Fruit fly (Drosophila melanogaster) whole organism, embryonic: ENCODE data around the gene CG18577.

Experiments
- Atf-2 ChIP-seq: fragments of 200-800 bp; sonication (Bioruptor generic); optimal IDR thresholded peaks from 2 replicates; lab custom pipeline; 2016; ENCODE audit warnings: missing biosample characterization, missing genetic modification characterization
- CG12236 ChIP-seq: fragments of 200-800 bp; sonication (Bioruptor generic); optimal IDR thresholded peaks from 2 replicates; lab custom pipeline; 2016; ENCODE audit warnings: missing biosample characterization, missing genetic modification characterization
- CG12391 ChIP-seq: fragments of 200-800 bp; sonication (Bioruptor generic); optimal IDR thresholded peaks from 3 replicates; lab custom pipeline; 2018; ENCODE audit warnings: missing biosample characterization, mild to moderate bottlenecking, missing genetic modification characterization, moderate library complexity
- CG13624 ChIP-seq: fragments of 200-800 bp; sonication (Bioruptor generic); optimal IDR thresholded peaks from 2 replicates; lab custom pipeline; 2016; ENCODE audit warnings: missing biosample characterization, missing genetic modification characterization
- CG14014 ChIP-seq: fragments of 200-800 bp; sonication (Bioruptor generic); IDR thresholded peaks from 2 replicates; pipeline ENCODE4 v1.3.6; 2022; ENCODE audit warnings: missing biosample characterization, missing genetic modification characterization
- CG15514 ChIP-seq: fragments of 200-800 bp; sonication (Bioruptor generic); optimal IDR thresholded peaks from 3 replicates; lab custom pipeline; 2017; ENCODE audit warnings: missing biosample characterization, missing genetic modification characterization, mild to moderate bottlenecking, moderate library complexity, missing genetic modification reagents
- CG16813 ChIP-seq: fragments of 200-800 bp; sonication (Bioruptor generic); IDR thresholded peaks from 3 replicates; pipeline ENCODE4 v1.3.6; 2022; ENCODE audit warnings: missing biosample characterization, missing genetic modification characterization; ENCODE audit not compliant: partially characterized antibody
- CG16815 ChIP-seq: fragments of 200-800 bp; sonication (Bioruptor generic); optimal IDR thresholded peaks from 3 replicates; lab custom pipeline; 2017; ENCODE audit warnings: missing biosample characterization, mild to moderate bottlenecking, missing genetic modification characterization
- CG17186 ChIP-seq: fragments of 200-800 bp; sonication (Bioruptor generic); optimal IDR thresholded peaks from 3 replicates; lab custom pipeline; 2017; ENCODE audit warnings: missing biosample characterization, missing genetic modification reagents, missing genetic modification characterization
- CG17568 ChIP-seq: fragments of 200-800 bp; sonication (Bioruptor generic); optimal IDR thresholded peaks from 2 replicates; lab custom pipeline; 2018; ENCODE audit warnings: missing biosample characterization, mild to moderate bottlenecking, missing genetic modification characterization, moderate library complexity
- CG2116 ChIP-seq: fragments of 200-800 bp; sonication (Bioruptor generic); optimal IDR thresholded peaks from 3 replicates; lab custom pipeline; 2018; ENCODE audit warnings: missing biosample characterization, mild to moderate bottlenecking, missing genetic modification characterization
- CG3847 ChIP-seq: fragments of 200-800 bp; sonication (Bioruptor generic); IDR thresholded peaks from 2 replicates; pipeline ENCODE4 v1.3.6; 2022; ENCODE audit warnings: missing biosample characterization, missing genetic modification characterization
- CG42726 ChIP-seq: fragments of 200-800 bp; sonication (Bioruptor generic); IDR thresholded peaks from 2 replicates; pipeline ENCODE4 v1.3.6; 2022; ENCODE audit warnings: missing biosample characterization, missing genetic modification characterization; ENCODE audit not compliant: partially characterized antibody
- CG4617 ChIP-seq: fragments of 200-800 bp; sonication (Bioruptor generic); optimal IDR thresholded peaks from 3 replicates; lab custom pipeline; 2016; ENCODE audit warnings: missing biosample characterization, missing genetic modification characterization, borderline replicate concordance
- CG6765 ChIP-seq: fragments of 200-800 bp; sonication (Bioruptor generic); optimal IDR thresholded peaks from 3 replicates; lab custom pipeline; 2017; ENCODE audit warnings: missing biosample characterization, mild to moderate bottlenecking, missing genetic modification characterization
- CG9727 ChIP-seq: fragments of 200-800 bp; sonication (Bioruptor generic); optimal IDR thresholded peaks from 3 replicates; lab custom pipeline; 2017; ENCODE audit warnings: missing biosample characterization, mild to moderate bottlenecking, missing genetic modification characterization
- Camta ChIP-seq: fragments of 200-800 bp; sonication (Bioruptor generic); optimal IDR thresholded peaks from 2 replicates; lab custom pipeline; 2016; ENCODE audit warnings: missing biosample characterization, missing genetic modification characterization
- CrebB ChIP-seq: fragments of 200-800 bp; sonication (Bioruptor generic); optimal IDR thresholded peaks from 3 replicates; lab custom pipeline; 2018; ENCODE audit warnings: missing biosample characterization, mild to moderate bottlenecking, missing genetic modification characterization
- E2f1 ChIP-seq: fragments of 200-800 bp; sonication (Bioruptor generic); IDR thresholded peaks from 2 replicates; pipeline ENCODE4 v1.3.6; 2022; ENCODE audit warnings: missing biosample characterization, missing genetic modification characterization
- H2.0 ChIP-seq: fragments of 200-800 bp; sonication (Bioruptor generic); IDR thresholded peaks from 2 replicates; pipeline ENCODE4 v1.3.6; 2022; ENCODE audit warnings: missing biosample characterization, missing genetic modification characterization
- Lhr ChIP-seq: fragments of 200-800 bp; sonication (Bioruptor generic); optimal IDR thresholded peaks from 3 replicates; lab custom pipeline; 2017; ENCODE audit warnings: mild to moderate bottlenecking, missing biosample characterization, missing genetic modification reagents, missing genetic modification characterization
- Oaz ChIP-seq: fragments of 200-800 bp; sonication (Bioruptor generic); IDR thresholded peaks from 2 replicates; pipeline ENCODE4 v1.3.6; 2022; ENCODE audit warnings: missing biosample characterization, missing genetic modification characterization
- Ptx1 ChIP-seq: fragments of 200-800 bp; sonication (Bioruptor generic); IDR thresholded peaks from 2 replicates; pipeline ENCODE4 v1.3.6; 2022; ENCODE audit warnings: missing biosample characterization, missing genetic modification characterization
- TFAM ChIP-seq: fragments of 200-800 bp; sonication (Bioruptor generic); optimal IDR thresholded peaks from 2 replicates; lab custom pipeline; 2017; ENCODE audit warnings: missing biosample characterization, missing genetic modification characterization, inconsistent platforms
- Tbp ChIP-seq: fragments of >200 bp; optimal IDR thresholded peaks from 2 replicates; lab custom pipeline; 2018; ENCODE audit warnings: missing biosample characterization, missing genetic modification characterization
- ase ChIP-seq: fragments of 200-800 bp; sonication (Bioruptor generic); IDR thresholded peaks from 3 replicates; pipeline ENCODE4 v1.3.6; 2022; ENCODE audit warnings: missing biosample characterization, missing genetic modification characterization
- bcd ChIP-seq: fragments of 200-800 bp; sonication (Bioruptor generic); optimal IDR thresholded peaks from 2 replicates; lab custom pipeline; 2017; ENCODE audit warnings: missing biosample characterization, mild to moderate bottlenecking, missing genetic modification characterization
- br ChIP-seq: fragments of >200 bp; optimal IDR thresholded peaks from 2 replicates; lab custom pipeline; 2017
- cas ChIP-seq: fragments of 200-800 bp; sonication (Bioruptor generic); IDR thresholded peaks from 2 replicates; pipeline ENCODE4 v1.3.6; 2022; ENCODE audit warnings: missing biosample characterization, missing genetic modification characterization
- chif ChIP-seq, 2 experiments: fragments of 200-800 bp; sonication (Bioruptor generic); optimal IDR thresholded peaks; 3 replicates each; lab custom pipeline; 2016; ENCODE audit warnings: missing biosample characterization in 2 of 2, missing genetic modification characterization in 2 of 2
- crc ChIP-seq: fragments of 200-800 bp; sonication (Bioruptor generic); optimal IDR thresholded peaks from 2 replicates; lab custom pipeline; 2016; ENCODE audit warnings: missing biosample characterization, missing genetic modification characterization
- emc ChIP-seq: fragments of 200-800 bp; sonication (Bioruptor generic); optimal IDR thresholded peaks from 2 replicates; lab custom pipeline; 2016; ENCODE audit warnings: missing biosample characterization, missing genetic modification characterization
- gfzf ChIP-seq: fragments of 200-800 bp; sonication (Bioruptor generic); optimal IDR thresholded peaks from 2 replicates; lab custom pipeline; 2016; ENCODE audit warnings: missing biosample characterization, mild to moderate bottlenecking, missing genetic modification characterization, moderate library complexity
- gro ChIP-seq: fragments of 200-800 bp; sonication (Bioruptor generic); optimal IDR thresholded peaks from 2 replicates; lab custom pipeline; 2016; ENCODE audit warnings: missing biosample characterization, missing genetic modification characterization
- hbn ChIP-seq: fragments of 200-800 bp; sonication (Bioruptor generic); IDR thresholded peaks from 2 replicates; pipeline ENCODE4 v1.3.6; 2022; ENCODE audit warnings: missing biosample characterization, missing genetic modification characterization; ENCODE audit not compliant: partially characterized antibody
- her ChIP-seq: fragments of 200-800 bp; sonication (Bioruptor generic); optimal IDR thresholded peaks from 2 replicates; lab custom pipeline; 2016; ENCODE audit warnings: missing biosample characterization, missing genetic modification characterization
- jigr1 ChIP-seq: fragments of 200-800 bp; sonication (Bioruptor generic); IDR thresholded peaks from 3 replicates; pipeline ENCODE4 v1.3.6; 2022; ENCODE audit warnings: missing biosample characterization, missing genetic modification characterization
- klu ChIP-seq: fragments of 200-800 bp; sonication (Bioruptor generic); IDR thresholded peaks from 2 replicates; pipeline ENCODE4 v1.3.6; 2022; ENCODE audit warnings: missing biosample characterization, missing genetic modification characterization
- kni ChIP-seq: fragments of 200-800 bp; sonication (Bioruptor generic); optimal IDR thresholded peaks from 3 replicates; lab custom pipeline; 2017; ENCODE audit warnings: mild to moderate bottlenecking, missing biosample characterization, missing genetic modification reagents, missing genetic modification characterization
- lilli ChIP-seq: fragments of 200-800 bp; sonication (Bioruptor generic); optimal IDR thresholded peaks from 3 replicates; lab custom pipeline; 2016; ENCODE audit warnings: missing biosample characterization, missing genetic modification characterization
- nom ChIP-seq: fragments of 200-800 bp; sonication (Bioruptor generic); optimal IDR thresholded peaks from 2 replicates; lab custom pipeline; 2017; ENCODE audit warnings: missing biosample characterization, missing genetic modification characterization, mild to moderate bottlenecking, moderate library complexity, missing genetic modification reagents
- pb ChIP-seq: fragments of 200-800 bp; sonication (Bioruptor generic); optimal IDR thresholded peaks from 3 replicates; lab custom pipeline; 2016; ENCODE audit warnings: missing biosample characterization, missing genetic modification characterization
- ro ChIP-seq: fragments of 200-800 bp; sonication (Bioruptor generic); IDR thresholded peaks from 2 replicates; pipeline ENCODE4 v1.3.6; 2022; ENCODE audit warnings: missing biosample characterization, missing genetic modification characterization
- schlank ChIP-seq: fragments of 200-800 bp; sonication (Bioruptor generic); optimal IDR thresholded peaks from 2 replicates; lab custom pipeline; 2018; ENCODE audit warnings: missing biosample characterization, mild to moderate bottlenecking, missing genetic modification characterization
- sens ChIP-seq: fragments of 200-800 bp; sonication (Bioruptor generic); peaks from one replicate; lab custom pipeline; 2016; ENCODE audit warnings: missing biosample characterization, missing genetic modification characterization
- sob ChIP-seq: fragments of 200-800 bp; sonication (Bioruptor generic); IDR thresholded peaks from 2 replicates; pipeline ENCODE4 v1.3.6; 2022; ENCODE audit warnings: missing biosample characterization, missing genetic modification characterization
- twi ChIP-seq: fragments of 200-800 bp; optimal IDR thresholded peaks from 2 replicates; lab custom pipeline; 2019; ENCODE audit warnings: missing biosample characterization, mild to moderate bottlenecking, missing genetic modification characterization, moderate library complexity
- wek ChIP-seq: fragments of 200-800 bp; sonication (Bioruptor generic); optimal IDR thresholded peaks from 3 replicates; lab custom pipeline; 2018; ENCODE audit warnings: missing biosample characterization, mild to moderate bottlenecking, missing genetic modification characterization, moderate library complexity
- zf30C ChIP-seq: fragments of 200-800 bp; sonication (Bioruptor generic); optimal IDR thresholded peaks from 3 replicates; lab custom pipeline; 2018; ENCODE audit warnings: missing biosample characterization, mild to moderate bottlenecking, missing genetic modification characterization

The CG18577 gene

DNA sequence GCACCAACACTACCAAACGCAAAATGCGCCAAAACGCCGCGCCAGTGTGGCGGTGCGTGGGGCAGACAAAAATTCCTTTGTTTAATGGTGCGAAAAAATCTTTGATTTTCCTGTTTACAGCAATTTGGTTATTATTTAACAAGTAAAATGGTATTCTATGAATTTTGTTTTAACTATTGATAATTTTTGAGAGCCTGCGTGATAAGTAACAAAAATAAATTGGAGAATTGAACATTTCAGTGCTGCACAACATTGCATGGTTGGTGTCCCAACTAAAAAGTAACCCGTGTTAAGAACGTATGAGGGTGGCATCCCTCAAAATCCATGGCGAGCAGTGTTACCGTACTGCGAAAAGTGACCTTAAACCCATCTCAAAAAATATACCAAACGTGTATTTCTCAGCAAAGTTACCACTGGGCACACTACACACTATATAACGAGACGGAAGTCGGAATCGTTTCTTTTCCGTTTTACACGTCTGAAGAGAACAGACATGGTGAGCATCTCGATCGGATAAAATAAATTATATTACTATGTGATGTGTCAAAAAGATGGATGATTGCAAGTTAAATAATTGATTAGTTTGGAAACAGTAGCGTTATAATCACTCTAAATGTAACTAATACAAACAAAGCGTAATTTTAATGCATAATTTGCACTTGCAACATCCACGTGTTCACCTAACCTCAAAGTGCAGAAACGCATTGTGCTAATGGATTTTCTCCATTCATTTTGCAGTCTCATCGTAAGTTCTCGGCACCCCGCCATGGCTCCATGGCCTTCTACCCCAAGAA lies 25.7 kb downstream of the CG18577 start, which contains the start of the genes CG6693 and RpL3 (continued):
- TF ChIP-seq wek (GFP tag; lab: Kevin White, UChicago): peak; percentile 88
- TF ChIP-seq CrebB (tag; lab: Kevin White, UChicago): peak; percentile 89
- peak; percentile 50 for TF ChIP-seq CG4617 (GFP tag; lab: Kevin White, UChicago)
- TF ChIP-seq CG16815 (GFP tag; lab: Kevin White, UChicago): no peak
- no peak for TF ChIP-seq br (lab: Kevin White, UChicago)
- peak; percentile 100 for TF ChIP-seq gfzf (GFP tag; lab: Kevin White, UChicago)
- TF ChIP-seq Camta (GFP tag; lab: Kevin White, UChicago): peak; percentile 38
- TF ChIP-seq crc: no peak
- TF ChIP-seq CG17568: peak; percentile 89
- no peak for TF ChIP-seq ro (GFP tag; lab: Robert Waterston, UW)
- peak; percentile 72; the same call in 1 of the 2 replicates for TF ChIP-seq CG14014 (GFP tag; lab: Robert Waterston, UW)
- peak; percentile 26 for TF ChIP-seq chif (GFP tag; optimal IDR thresholded peaks at IDR 0.05; lab: Kevin White, UChicago)
- TF ChIP-seq sob (GFP tag; lab: Robert Waterston, UW): peak; percentile 85
- TF ChIP-seq jigr1: no peak
- peak; percentile 53 for TF ChIP-seq emc (GFP tag; lab: Kevin White, UChicago)
- peak; percentile 90 for TF ChIP-seq lilli (GFP tag; lab: Kevin White, UChicago)
- TF ChIP-seq H2.0 (GFP tag; lab: Robert Waterston, UW): peak; percentile 47
- peak; percentile 43; the same call in 1 of the 2 replicates for TF ChIP-seq Ptx1
- TF ChIP-seq pb (GFP tag; lab: Kevin White, UChicago): peak; percentile 52
- peak; percentile 97 for TF ChIP-seq Lhr
- TF ChIP-seq CG2116 (GFP tag; lab: Kevin White, UChicago): peak; percentile 70
- peak; percentile 25 for TF ChIP-seq Atf-2 (GFP tag; lab: Kevin White, UChicago)
- peak; percentile 77; the same call in 1 of the 2 replicates for TF ChIP-seq CG42726 (GFP tag; lab: Robert Waterston, UW)
- TF ChIP-seq nom (GFP tag; lab: Kevin White, UChicago): peak; percentile 92
- TF ChIP-seq sens (GFP tag; lab: Kevin White, UChicago): peak; percentile 97
- TF ChIP-seq cas: peak; percentile 55; the same call in 1 of the 2 replicates
- no peak for TF ChIP-seq klu (GFP tag; lab: Robert Waterston, UW)
- TF ChIP-seq gro: peak; percentile 87
- TF ChIP-seq CG6765 (GFP tag; lab: Kevin White, UChicago): peak; percentile 93
- TF ChIP-seq bcd (GFP tag; lab: Kevin White, UChicago): peak; percentile 79
- TF ChIP-seq TFAM (GFP tag; lab: Kevin White, UChicago): no peak
- peak; percentile 57 for TF ChIP-seq CG12236 (GFP tag; lab: Kevin White, UChicago)
- TF ChIP-seq kni (GFP tag; lab: Kevin White, UChicago): peak; percentile 49
- no peak for TF ChIP-seq zf30C (GFP tag; lab: Kevin White, UChicago)
- TF ChIP-seq CG9727 (GFP tag; lab: Kevin White, UChicago): peak; percentile 77
- peak; percentile 65 for TF ChIP-seq CG3847 (GFP tag; lab: Robert Waterston, UW)
- TF ChIP-seq CG13624 (GFP tag; lab: Kevin White, UChicago): peak; percentile 72
- TF ChIP-seq CG16813 (GFP tag; lab: Robert Waterston, UW): no peak
- peak; percentile 47; the same call in 1 of the 2 replicates for TF ChIP-seq E2f1 (GFP tag; lab: Robert Waterston, UW)
- peak; percentile 43; the same call in 1 of the 3 replicates for TF ChIP-seq ase (GFP tag; lab: Robert Waterston, UW)
- peak; percentile 80 for TF ChIP-seq CG17186 (GFP tag; lab: Kevin White, UChicago)
- TF ChIP-seq hbn (GFP tag; lab: Robert Waterston, UW): no peak
- peak; percentile 79 for TF ChIP-seq schlank (tag; lab: Kevin White, UChicago)
- TF ChIP-seq her (GFP tag; lab: Kevin White, UChicago): peak; percentile 62
- peak; percentile 83 for TF ChIP-seq Tbp (GFP tag; lab: Kevin White, UChicago)
- peak; percentile 72 for TF ChIP-seq CG12391 (tag; lab: Kevin White, UChicago)
- TF ChIP-seq Oaz (GFP tag; lab: Robert Waterston, UW): no peak
- TF ChIP-seq CG15514 (GFP tag; lab: Kevin White, UChicago): peak; percentile 87
- peak; percentile 24 for TF ChIP-seq twi (tag; lab: Kevin White, UChicago)
